Worm (Caenorhabditis elegans): ENCODE results near the gene srj-55.

ce11 chrV:2881565-2881964 lies 23.8 kb upstream of the srj-55 start:
- TF ChIP-seq ces-1 (GFP tag; optimal IDR thresholded peaks at IDR 0.05) (no peak), ham-2 (GFP tag; optimal IDR thresholded peaks at IDR 0.05) (no peak), mep-1 (tag; optimal IDR thresholded peaks at IDR 0.05) (no peak), zip-8 (tag; optimal IDR thresholded peaks at IDR 0.05) (no peak), mls-2 (tag; optimal IDR thresholded peaks at IDR 0.05) (no peak), nhr-12 (tag; optimal IDR thresholded peaks at IDR 0.05) (no peak), unc-120 (tag; optimal IDR thresholded peaks at IDR 0.05; ENCODE audit: poor library complexity, severe bottlenecking) (no peak), nhr-76 (tag; optimal IDR thresholded peaks at IDR 0.05) (no peak), elt-1 (tag; optimal IDR thresholded peaks at IDR 0.05; ENCODE audit: borderline replicate concordance, insufficient read depth) (no peak)
